Worm (Caenorhabditis elegans) whole organism, L1 larva: ENCODE data around the gene T27A8.2.

ENCODE experiments used
- aly-2 ChIP-seq: fragments of 150-350 bp; optimal IDR thresholded peaks from 2 replicates; lab custom pipeline; 2014; ENCODE audit warnings: missing biosample characterization, missing genetic modification characterization
- dsc-1 ChIP-seq: sonication (generic microtip); optimal IDR thresholded peaks from 2 replicates; lab custom pipeline; 2016; ENCODE audit warnings: mild to moderate bottlenecking, missing genetic modification characterization, missing compliant biosample characterization
- egl-27 ChIP-seq, 2 experiments: fragments of 150-350 bp in 1 of 2; sonication (generic microtip); optimal IDR thresholded peaks; 3 replicates each; lab custom pipeline; 2017 to 2018; ENCODE audit warnings: missing biosample characterization in 2 of 2, missing genetic modification characterization in 2 of 2, missing genetic modification reagents in 2 of 2
- lin-15B ChIP-seq: fragments of 150-350 bp; sonication (generic microtip); optimal IDR thresholded peaks from 3 replicates; lab custom pipeline; 2014; ENCODE audit warnings: missing biosample characterization, missing genetic modification characterization
- nhr-11 ChIP-seq: fragments of 150-350 bp; optimal IDR thresholded peaks from 2 replicates; lab custom pipeline; 2014; ENCODE audit warnings: missing biosample characterization, missing genetic modification characterization
- nhr-76 ChIP-seq: sonication (generic microtip); optimal IDR thresholded peaks from 2 replicates; lab custom pipeline; 2017; ENCODE audit warnings: missing biosample characterization, missing genetic modification characterization
- nhr-77 ChIP-seq: fragments of 150-350 bp; optimal IDR thresholded peaks from 2 replicates; lab custom pipeline; 2014; ENCODE audit warnings: missing biosample characterization, missing genetic modification characterization
- nhr-84 ChIP-seq: sonication (generic microtip); optimal IDR thresholded peaks from 2 replicates; lab custom pipeline; 2017; ENCODE audit warnings: missing biosample characterization, missing genetic modification characterization

DNA sequence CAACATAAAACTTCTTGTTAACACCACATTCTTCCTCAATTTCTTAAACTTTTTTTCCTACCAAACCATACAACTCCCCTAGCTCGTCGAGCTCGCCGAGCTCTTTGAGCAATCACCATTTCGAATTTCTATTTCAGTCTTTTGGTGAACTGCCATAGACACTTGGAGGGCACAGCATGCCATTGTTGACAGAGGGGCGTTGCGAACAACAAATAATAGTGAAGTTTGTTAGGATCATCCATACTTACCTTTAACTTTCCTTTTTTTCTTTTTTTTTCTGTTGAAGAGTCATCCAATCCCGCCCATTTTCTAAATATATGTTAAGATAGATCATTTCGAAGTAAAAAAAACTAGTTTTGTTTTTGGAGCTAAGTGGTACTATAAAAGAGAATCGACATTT, 23.3 kb upstream of the T27A8.2 start, which contains the start of gene idpp-14:
- no peak for TF ChIP-seq aly-2
- no peak for TF ChIP-seq nhr-76
- TF ChIP-seq nhr-11 (tag; lab: Kevin White, UChicago), result no peak
- no peak for TF ChIP-seq egl-27 (tag; optimal IDR thresholded peaks at IDR 0.05; lab: Kevin White, UChicago)
- no peak for TF ChIP-seq dsc-1 (tag; lab: Kevin White, UChicago)
- TF ChIP-seq nhr-84, result no peak
- peak; percentile 12 for TF ChIP-seq nhr-77 (tag; lab: Kevin White, UChicago)
- no peak for TF ChIP-seq lin-15B (tag; lab: Kevin White, UChicago)
